Worm (Caenorhabditis elegans) whole organism, L2 larva: ENCODE measurements around the gene R02E12.12.
A peak's percentile ranks its signal among the peaks of the same experiment; 100 is the strongest.

Source experiments
- C34F6.9 ChIP-seq: fragments of 150-350 bp; optimal IDR thresholded peaks from 2 replicates; lab custom pipeline; 2014; ENCODE audit warnings: missing biosample characterization, missing genetic modification characterization
- F13H6.1 ChIP-seq: sonication (generic microtip); optimal IDR thresholded peaks from 2 replicates; lab custom pipeline; 2016; ENCODE audit warnings: missing genetic modification characterization, missing compliant biosample characterization
- R02D3.7 ChIP-seq: fragments of 150-350 bp; optimal IDR thresholded peaks from 2 replicates; lab custom pipeline; 2014; ENCODE audit warnings: missing biosample characterization, missing genetic modification characterization
- Y55F3AM.14 ChIP-seq: fragments of 200-800 bp; sonication (Bioruptor generic); optimal IDR thresholded peaks from 2 replicates; lab custom pipeline; 2018; ENCODE audit warnings: mild to moderate bottlenecking, missing genetic modification characterization, missing compliant biosample characterization
- ZK546.5 ChIP-seq: sonication (generic microtip); optimal IDR thresholded peaks from 2 replicates; lab custom pipeline; 2017; ENCODE audit warnings: missing biosample characterization, missing genetic modification characterization
- alr-1 ChIP-seq: fragments of 150-350 bp; optimal IDR thresholded peaks from 2 replicates; lab custom pipeline; 2014; ENCODE audit warnings: missing biosample characterization, missing genetic modification characterization
- aly-2 ChIP-seq: fragments of 150-350 bp; optimal IDR thresholded peaks from 2 replicates; lab custom pipeline; 2014; ENCODE audit warnings: missing biosample characterization, missing genetic modification characterization
- ama-1 ChIP-seq: fragments of 150-350 bp; optimal IDR thresholded peaks from 2 replicates; lab custom pipeline; 2018; ENCODE audit warnings: inconsistent platforms
- blmp-1 ChIP-seq: sonication (generic microtip); optimal IDR thresholded peaks from 2 replicates; lab custom pipeline; 2017; ENCODE audit warnings: missing genetic modification characterization, mild to moderate bottlenecking, missing compliant biosample characterization, antibody characterized with exemption, moderate library complexity; ENCODE audit not compliant: insufficient read depth
- ceh-16 ChIP-seq: fragments of 150-350 bp; optimal IDR thresholded peaks from 2 replicates; lab custom pipeline; 2014; ENCODE audit warnings: missing biosample characterization, missing genetic modification characterization
- ceh-82 ChIP-seq: fragments of 150-350 bp; optimal IDR thresholded peaks from 2 replicates; lab custom pipeline; 2014; ENCODE audit warnings: missing biosample characterization, missing genetic modification characterization
- crh-2 ChIP-seq: sonication (generic microtip); optimal IDR thresholded peaks from 2 replicates; lab custom pipeline; 2017; ENCODE audit warnings: missing biosample characterization, missing genetic modification characterization
- dmd-4 ChIP-seq: sonication (generic microtip); optimal IDR thresholded peaks from 2 replicates; lab custom pipeline; 2017; ENCODE audit warnings: missing biosample characterization, missing genetic modification characterization
- egl-27 ChIP-seq: sonication (generic microtip); optimal IDR thresholded peaks from 3 replicates; lab custom pipeline; 2017; ENCODE audit warnings: missing biosample characterization, missing genetic modification reagents, missing genetic modification characterization
- elt-1 ChIP-seq: fragments of 150-350 bp; optimal IDR thresholded peaks from 2 replicates; lab custom pipeline; 2014; ENCODE audit warnings: missing biosample characterization, missing genetic modification characterization
- elt-3 ChIP-seq: sonication (generic microtip); optimal IDR thresholded peaks from 2 replicates; lab custom pipeline; 2017; ENCODE audit warnings: missing biosample characterization, missing genetic modification characterization
- fos-1 ChIP-seq: fragments of 150-350 bp; optimal IDR thresholded peaks from 2 replicates; lab custom pipeline; 2014; ENCODE audit warnings: missing biosample characterization, missing genetic modification characterization
- gmeb-1 ChIP-seq: fragments of 150-350 bp; optimal IDR thresholded peaks from 2 replicates; lab custom pipeline; 2014; ENCODE audit warnings: missing biosample characterization, missing genetic modification characterization
- lin-11 ChIP-seq: fragments of 150-350 bp; sonication (generic microtip); optimal IDR thresholded peaks from 2 replicates; lab custom pipeline; 2014; ENCODE audit warnings: missing biosample characterization, missing genetic modification characterization, inconsistent platforms, mixed read lengths
- lin-13 ChIP-seq: fragments of 150-350 bp; optimal IDR thresholded peaks from 2 replicates; lab custom pipeline; 2014; ENCODE audit warnings: missing biosample characterization, missing genetic modification reagents, missing genetic modification characterization
- lin-39 ChIP-seq: fragments of 150-350 bp; optimal IDR thresholded peaks from 2 replicates; lab custom pipeline; 2014; ENCODE audit warnings: missing biosample characterization, missing genetic modification reagents, missing genetic modification characterization
- lsy-2 ChIP-seq, 2 experiments: fragments of 150-350 bp in 1 of 2; sonication (generic microtip) in 1 of 2; optimal IDR thresholded peaks; 2 replicates each; lab custom pipeline; 2014 to 2017; ENCODE audit warnings: missing biosample characterization in 2 of 2, missing genetic modification characterization in 2 of 2
- mab-5 ChIP-seq: fragments of 150-350 bp; optimal IDR thresholded peaks from 2 replicates; lab custom pipeline; 2014; ENCODE audit warnings: missing biosample characterization, missing genetic modification characterization
- mbf-1 ChIP-seq: sonication (generic microtip); optimal IDR thresholded peaks from 2 replicates; lab custom pipeline; 2017; ENCODE audit warnings: missing biosample characterization, missing genetic modification characterization
- mdl-1 ChIP-seq, 2 experiments: fragments of 150-350 bp in 1 of 2; sonication (generic microtip) in 1 of 2; optimal IDR thresholded peaks; 2 replicates each; lab custom pipeline; 2017; ENCODE audit warnings: missing biosample characterization in 2 of 2, missing genetic modification characterization in 2 of 2
- nhr-10 ChIP-seq: sonication (generic microtip); optimal IDR thresholded peaks from 2 replicates; lab custom pipeline; 2017; ENCODE audit warnings: missing biosample characterization, missing genetic modification characterization
- nhr-12 ChIP-seq: fragments of 150-350 bp; optimal IDR thresholded peaks from 2 replicates; lab custom pipeline; 2014; ENCODE audit warnings: missing biosample characterization, missing genetic modification characterization
- nhr-129 ChIP-seq: fragments of 150-350 bp; optimal IDR thresholded peaks from 2 replicates; lab custom pipeline; 2014; ENCODE audit warnings: missing biosample characterization, missing genetic modification characterization
- nhr-21 ChIP-seq: fragments of 150-350 bp; optimal IDR thresholded peaks from 2 replicates; lab custom pipeline; 2014; ENCODE audit warnings: missing biosample characterization, missing genetic modification characterization
- nhr-23 ChIP-seq: fragments of 150-350 bp; optimal IDR thresholded peaks from 2 replicates; lab custom pipeline; 2014; ENCODE audit warnings: missing biosample characterization, missing genetic modification reagents, missing genetic modification characterization
- nhr-237 ChIP-seq: fragments of 150-350 bp; optimal IDR thresholded peaks from 2 replicates; lab custom pipeline; 2014; ENCODE audit warnings: missing biosample characterization, missing genetic modification characterization
- nhr-25 ChIP-seq: fragments of 150-350 bp; sonication (generic microtip); optimal IDR thresholded peaks from 3 replicates; lab custom pipeline; 2014; ENCODE audit warnings: missing biosample characterization, missing genetic modification characterization
- nhr-6 ChIP-seq: fragments of 150-350 bp; optimal IDR thresholded peaks from 2 replicates; lab custom pipeline; 2014; ENCODE audit warnings: missing biosample characterization, missing genetic modification characterization
- nhr-77 ChIP-seq: fragments of 150-350 bp; optimal IDR thresholded peaks from 2 replicates; lab custom pipeline; 2014; ENCODE audit warnings: missing biosample characterization, missing genetic modification characterization
- peb-1 ChIP-seq: fragments of 150-350 bp; optimal IDR thresholded peaks from 2 replicates; lab custom pipeline; 2014; ENCODE audit warnings: missing biosample characterization, missing genetic modification characterization
- sem-4 ChIP-seq: fragments of 150-350 bp; optimal IDR thresholded peaks from 2 replicates; lab custom pipeline; 2014; ENCODE audit warnings: missing biosample characterization, missing genetic modification reagents, missing genetic modification characterization
- sma-3 ChIP-seq: sonication (generic microtip); optimal IDR thresholded peaks from 2 replicates; lab custom pipeline; 2016; ENCODE audit warnings: missing genetic modification reagents, missing genetic modification characterization, missing compliant biosample characterization
- snpc-4 ChIP-seq: fragments of 150-350 bp; optimal IDR thresholded peaks from 2 replicates; lab custom pipeline; 2014; ENCODE audit warnings: missing biosample characterization, missing genetic modification characterization
- unc-39 ChIP-seq: fragments of 150-350 bp; optimal IDR thresholded peaks from 2 replicates; lab custom pipeline; 2014; ENCODE audit warnings: missing biosample characterization, missing genetic modification characterization
- unc-55 ChIP-seq: fragments of 150-350 bp; sonication (generic microtip); optimal IDR thresholded peaks from 3 replicates; lab custom pipeline; 2014; ENCODE audit warnings: missing biosample characterization, missing genetic modification reagents, missing genetic modification characterization
- zag-1 ChIP-seq: fragments of 150-350 bp; optimal IDR thresholded peaks from 2 replicates; lab custom pipeline; 2014; ENCODE audit warnings: missing biosample characterization, missing genetic modification characterization
- ztf-1 ChIP-seq: fragments of 200-800 bp; sonication (Bioruptor generic); conservative IDR thresholded peaks from 2 replicates; pipeline ENCODE4 v1.3.6; 2022; ENCODE audit warnings: missing genetic modification characterization, missing compliant biosample characterization
- ztf-11 ChIP-seq: sonication (generic microtip); optimal IDR thresholded peaks from 2 replicates; lab custom pipeline; 2017; ENCODE audit warnings: missing biosample characterization, missing genetic modification characterization
- ztf-4 ChIP-seq: fragments of 150-350 bp; optimal IDR thresholded peaks from 2 replicates; lab custom pipeline; 2014; ENCODE audit warnings: missing biosample characterization, missing genetic modification characterization

The R02E12.12 gene

DNA sequence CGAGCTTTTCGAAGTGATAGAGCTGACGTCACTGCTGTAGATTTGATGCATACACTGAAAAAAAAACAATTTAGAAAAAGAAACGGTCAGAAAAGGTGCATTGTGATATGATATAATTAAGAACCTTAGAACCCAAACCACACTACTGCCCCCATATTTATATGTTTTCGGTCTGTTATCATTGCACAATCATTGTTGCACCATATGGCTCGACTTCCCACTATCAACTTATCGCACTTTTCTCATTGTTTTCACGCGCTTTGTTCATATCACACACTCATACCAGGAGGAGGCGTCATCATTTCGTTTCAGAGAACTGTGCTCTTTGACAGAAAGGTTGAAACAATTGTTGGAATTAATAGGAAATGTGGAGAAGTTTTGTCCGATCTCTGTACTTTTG lies 5.6 kb downstream of the R02E12.12 start (continued):
- no peak for TF ChIP-seq snpc-4 (tag; lab: Kevin White, UChicago)
- no peak for TF ChIP-seq ama-1
- no peak for TF ChIP-seq alr-1 (tag; lab: Kevin White, UChicago)
- TF ChIP-seq C34F6.9 (tag; lab: Kevin White, UChicago), result no peak
- no peak for TF ChIP-seq nhr-12
- TF ChIP-seq gmeb-1 (tag; lab: Kevin White, UChicago), result peak; percentile 51
- TF ChIP-seq crh-2 (tag; lab: Kevin White, UChicago), result peak; percentile 82
- TF ChIP-seq nhr-23 (tag; lab: Kevin White, UChicago), result no peak
- no peak for TF ChIP-seq Y55F3AM.14 (GFP tag; lab: Kevin White, UChicago)
- no peak for TF ChIP-seq lin-39 (tag; lab: Kevin White, UChicago)
- no peak for TF ChIP-seq nhr-6
- no peak for TF ChIP-seq lin-11 (tag; lab: Kevin White, UChicago)
- no peak for TF ChIP-seq sem-4
- TF ChIP-seq mab-5 (tag; lab: Kevin White, UChicago), result no peak
- TF ChIP-seq nhr-129 (tag; lab: Kevin White, UChicago), result peak; percentile 99
- no peak for TF ChIP-seq lsy-2 (tag; optimal IDR thresholded peaks at IDR 0.05; lab: Kevin White, UChicago)

DNA sequence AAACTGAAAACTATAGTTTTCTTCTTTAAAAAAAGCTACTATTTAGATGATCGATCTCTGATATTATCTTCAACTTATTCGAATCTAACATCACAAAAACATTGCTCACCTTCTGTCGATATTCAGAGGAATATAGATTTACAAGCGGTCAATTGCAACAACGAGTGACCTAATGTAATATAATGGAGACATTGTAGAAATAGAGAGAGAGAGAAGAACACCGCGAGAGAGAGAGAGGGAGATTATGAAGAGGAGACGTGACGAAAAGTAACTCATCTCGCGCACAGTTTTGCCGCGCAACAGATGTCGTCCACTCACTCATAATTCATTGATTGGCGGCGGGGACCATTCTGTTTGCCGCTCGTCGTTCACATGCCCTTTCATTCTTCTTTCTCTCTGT lies 7.1 kb downstream of the R02E12.12 start:
- TF ChIP-seq lsy-2 (tag; optimal IDR thresholded peaks at IDR 0.05; lab: Kevin White, UChicago) (no peak), F13H6.1 (no peak), mbf-1 (tag; lab: Kevin White, UChicago) (no peak), nhr-77 (tag; lab: Kevin White, UChicago) (no peak), dmd-4 (tag; lab: Kevin White, UChicago) (no peak), ama-1 (no peak), mdl-1 (tag; optimal IDR thresholded peaks at IDR 0.05; lab: Kevin White, UChicago) (no peak), egl-27 (tag; lab: Kevin White, UChicago) (no peak), nhr-25 (tag; lab: Kevin White, UChicago) (no peak), ztf-1 (GFP tag; lab: Robert Waterston, UW) (no peak), nhr-10 (no peak)

DNA sequence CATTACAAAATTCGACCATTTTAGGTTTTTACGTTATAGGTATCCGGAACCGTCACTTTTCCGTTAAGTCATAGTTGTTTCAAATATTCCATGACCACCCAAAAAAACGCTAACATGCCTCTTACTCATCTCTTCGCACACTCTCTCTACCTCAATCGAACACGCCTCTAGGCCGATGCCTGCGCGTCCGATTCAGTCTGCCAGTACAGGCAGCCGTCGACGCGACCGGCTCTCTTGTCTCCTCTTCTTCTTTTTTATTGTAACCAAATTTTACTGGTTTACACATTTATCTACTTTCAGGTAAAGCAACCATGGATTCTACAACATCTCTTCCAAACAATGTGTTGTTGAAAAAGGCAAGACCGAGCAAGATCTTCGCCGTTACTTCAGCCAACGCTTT lies 8.6 kb downstream of the R02E12.12 start, which contains the start of gene mop-25.1:
mop-25.1 (plus strand) TSS at position 301 of the 400 bp plus-strand sequence.
- TF ChIP-seq snpc-4 (tag; lab: Kevin White, UChicago) (no peak), ztf-1 (GFP tag; lab: Robert Waterston, UW) (no peak), nhr-77 (tag; lab: Kevin White, UChicago) (no peak), nhr-237 (tag; lab: Kevin White, UChicago) (no peak), unc-55 (no peak), aly-2 (tag; lab: Kevin White, UChicago) (no peak), mdl-1 (tag; optimal IDR thresholded peaks at IDR 0.05; lab: Kevin White, UChicago) (no peak)

DNA sequence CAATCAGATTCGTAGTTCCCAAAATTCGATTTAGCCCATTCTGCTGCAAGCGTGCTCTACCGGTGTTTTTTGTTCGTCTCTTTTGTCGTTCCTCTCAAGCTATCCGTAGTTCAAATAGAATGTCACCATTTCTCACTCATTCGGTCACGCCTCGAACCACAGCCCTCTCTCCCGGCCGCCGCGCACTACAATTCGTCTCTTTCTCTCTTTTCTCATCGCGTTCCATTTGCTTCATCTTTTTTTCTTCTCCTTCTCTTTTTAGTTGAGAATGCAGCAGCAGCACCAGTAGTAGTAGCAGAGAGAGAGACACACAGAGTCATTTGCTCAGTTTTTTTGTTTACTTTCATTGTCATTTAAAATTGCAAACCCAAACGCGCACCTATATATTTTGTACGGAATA lies 12.8 kb downstream of the R02E12.12 start, which contains the start of gene hrg-1:
hrg-1 (minus strand) TSS at position 109 of the 400 bp plus-strand sequence.
- TF ChIP-seq R02D3.7 (no peak), nhr-25 (tag; lab: Kevin White, UChicago) (peak; percentile 9), nhr-129 (tag; lab: Kevin White, UChicago) (peak; percentile 60), ztf-1 (GFP tag; lab: Robert Waterston, UW) (no peak), ceh-16 (no peak), sma-3 (GFP tag; lab: Kevin White, UChicago) (peak; percentile 39), nhr-6 (no peak), lsy-2 (tag; optimal IDR thresholded peaks at IDR 0.05; lab: Kevin White, UChicago) (peak in 1 of 2 experiments; percentile 69), nhr-21 (tag; lab: Kevin White, UChicago) (no peak), lin-11 (tag; lab: Kevin White, UChicago) (peak; percentile 69), blmp-1 (tag; lab: Kevin White, UChicago) (peak; percentile 21), aly-2 (tag; lab: Kevin White, UChicago) (no peak), nhr-77 (tag; lab: Kevin White, UChicago) (no peak), mdl-1 (tag; optimal IDR thresholded peaks at IDR 0.05; lab: Kevin White, UChicago) (peak; percentile 31 to 53), ceh-82 (tag; lab: Kevin White, UChicago) (no peak), nhr-237 (tag; lab: Kevin White, UChicago) (no peak), lin-39 (tag; lab: Kevin White, UChicago) (no peak), lin-13 (peak; percentile 51), snpc-4 (tag; lab: Kevin White, UChicago) (no peak), ZK546.5 (no peak), mbf-1 (tag; lab: Kevin White, UChicago) (no peak), elt-3 (tag; lab: Kevin White, UChicago) (no peak), egl-27 (tag; lab: Kevin White, UChicago) (peak; percentile 59), F13H6.1 (peak; percentile 91), peb-1 (tag; lab: Kevin White, UChicago) (no peak), Y55F3AM.14 (GFP tag; lab: Kevin White, UChicago) (peak; percentile 25), ama-1 (peak; percentile 19), alr-1 (tag; lab: Kevin White, UChicago) (no peak), C34F6.9 (tag; lab: Kevin White, UChicago) (peak; percentile 81), nhr-23 (tag; lab: Kevin White, UChicago) (no peak), unc-55 (peak; percentile 69), fos-1 (peak; percentile 80), ztf-4 (tag; lab: Kevin White, UChicago) (peak; percentile 73), gmeb-1 (tag; lab: Kevin White, UChicago) (no peak), unc-39 (tag; lab: Kevin White, UChicago) (no peak), dmd-4 (tag; lab: Kevin White, UChicago) (no peak), nhr-12 (no peak), mab-5 (tag; lab: Kevin White, UChicago) (peak; percentile 34), ztf-11 (tag; lab: Kevin White, UChicago) (no peak), elt-1 (tag; lab: Kevin White, UChicago) (no peak), zag-1 (peak; percentile 56)
